Fruit fly (Drosophila melanogaster): ENCODE results near the gene escl.
A peak's percentile ranks its signal among the peaks of the same experiment; 100 is the strongest.

The escl gene

DNA sequence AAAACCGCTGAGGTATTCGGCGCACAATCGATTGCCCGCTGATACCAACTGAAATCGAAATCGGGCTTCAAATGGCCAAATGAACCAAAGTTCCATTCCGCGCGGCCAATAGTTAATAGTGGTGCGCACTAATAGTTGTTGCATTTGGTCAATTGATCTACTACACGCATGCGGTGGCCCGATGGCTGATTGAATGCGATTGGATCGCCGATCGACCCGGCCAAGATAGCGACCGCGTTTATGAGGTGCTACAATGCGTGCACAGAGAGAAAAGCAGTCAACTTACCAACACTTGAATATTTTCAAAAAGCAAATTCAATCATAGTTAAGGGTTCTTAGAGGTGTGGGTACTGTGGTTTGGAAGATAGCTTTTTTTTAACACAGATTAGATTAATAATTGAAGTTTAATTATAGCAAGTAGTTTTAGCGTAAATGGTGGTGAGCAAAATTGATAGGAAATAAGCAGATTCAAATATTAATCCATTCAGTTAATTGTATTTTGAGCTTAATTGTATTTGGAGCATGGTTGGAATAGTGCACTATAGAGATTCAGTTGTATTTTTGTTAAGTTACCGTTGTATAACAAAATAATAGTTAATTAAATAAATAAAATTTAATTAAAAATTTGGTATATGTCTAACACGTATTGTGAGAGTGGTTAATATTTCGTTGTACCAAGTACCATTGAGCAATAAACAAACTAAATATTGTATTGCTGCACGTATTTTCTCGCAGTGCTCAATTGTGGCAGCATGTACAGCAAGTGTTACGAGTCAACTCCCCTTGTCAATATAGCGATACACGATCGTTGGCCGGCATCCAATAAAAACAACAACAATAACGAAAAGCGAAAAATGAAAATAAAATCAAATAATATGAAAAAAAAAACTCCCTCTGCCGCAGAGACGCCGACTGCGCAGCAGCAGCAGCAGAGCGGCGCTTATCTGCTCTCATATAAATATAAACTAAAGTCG, 36.0 kb downstream of the escl start (continued):
- TF ChIP-seq hkb (optimal IDR thresholded peaks at IDR 0.05) (no peak), hkb (GFP tag; IDR thresholded peaks at IDR 0.05) (0 out of 2 replicates have a peak, but pooled peaks have one; percentile 21), CG9797 (GFP tag; optimal IDR thresholded peaks at IDR 0.05) (no peak), lola (GFP tag; optimal IDR thresholded peaks at IDR 0.05) (peak in 1 of 3 experiments; percentile 75), CG16863 (GFP tag; optimal IDR thresholded peaks at IDR 0.05) (peak; percentile 15), CG16779 (GFP tag; IDR thresholded peaks at IDR 0.05) (no peak), kay (GFP tag; optimal IDR thresholded peaks at IDR 0.05) (no peak), CG1603 (tag; optimal IDR thresholded peaks at IDR 0.05) (peak; percentile 74), CG11247 (GFP tag; IDR thresholded peaks at IDR 0.05) (peak; percentile 31; the same call in 1 of the 2 replicates), hbn (GFP tag; IDR thresholded peaks at IDR 0.05; ENCODE audit: partially characterized antibody) (no peak), Dfd (GFP tag; optimal IDR thresholded peaks at IDR 0.05) (no peak), dimm (GFP tag; IDR thresholded peaks at IDR 0.05) (peak; percentile 13; the same call in 1 of the 2 replicates), ATbp (GFP tag; optimal IDR thresholded peaks at IDR 0.05) (peak; percentile 41), CG4424 (GFP tag; optimal IDR thresholded peaks at IDR 0.05) (peak; percentile 61), Hr51 (GFP tag; optimal IDR thresholded peaks at IDR 0.05) (peak in 1 of 2 experiments; percentile 75), pfk (GFP tag; optimal IDR thresholded peaks at IDR 0.05) (no peak), Ets65A (GFP tag) (peak; percentile 95), nerfin-1 (tag; optimal IDR thresholded peaks at IDR 0.05) (peak; percentile 3), az2 (GFP tag; optimal IDR thresholded peaks at IDR 0.05) (peak; percentile 32), trem (tag; optimal IDR thresholded peaks at IDR 0.05) (peak; percentile 5), CG1647 (GFP tag; optimal IDR thresholded peaks at IDR 0.05) (no peak), CG4730 (GFP tag; IDR thresholded peaks at IDR 0.05) (peak; percentile 51), CG3065 (GFP tag; optimal IDR thresholded peaks at IDR 0.05) (no peak), CG10321 (GFP tag; IDR thresholded peaks at IDR 0.05) (no peak), wek (GFP tag; optimal IDR thresholded peaks at IDR 0.05) (peak; percentile 18), grn (GFP tag; optimal IDR thresholded peaks at IDR 0.05) (peak; percentile 95), Optix (GFP tag; IDR thresholded peaks at IDR 0.05) (peak; percentile 32; the same call in 1 of the 3 replicates), Gug (GFP tag; IDR thresholded peaks at IDR 0.05) (peak; percentile 35), zfh2 (GFP tag; optimal IDR thresholded peaks at IDR 0.05) (no peak), HmgD (GFP tag; optimal IDR thresholded peaks at IDR 0.05) (no peak), Pdp1 (GFP tag; optimal IDR thresholded peaks at IDR 0.05) (peak in 1 of 2 experiments; percentile 37), Atf6 (GFP tag; IDR thresholded peaks at IDR 0.05) (0 out of 2 replicates have a peak, but pooled peaks have one; percentile 7), gt (GFP tag; IDR thresholded peaks at IDR 0.05) (no peak), CG16815 (GFP tag; optimal IDR thresholded peaks at IDR 0.05) (no peak), ERR (GFP tag; optimal IDR thresholded peaks at IDR 0.05) (no peak), Bteb2 (GFP tag; optimal IDR thresholded peaks at IDR 0.05) (peak; percentile 10), Sox102F (GFP tag; optimal IDR thresholded peaks at IDR 0.05) (peak; percentile 64), gsb (GFP tag; IDR thresholded peaks at IDR 0.05) (no peak), CG17829 (tag; optimal IDR thresholded peaks at IDR 0.05) (peak; percentile 63), CG10366 (GFP tag; IDR thresholded peaks at IDR 0.05) (peak; percentile 25; the same call in 1 of the 2 replicates), cwo (GFP tag; optimal IDR thresholded peaks at IDR 0.05) (peak; percentile 1), CG3995 (GFP tag; optimal IDR thresholded peaks at IDR 0.05) (no peak), h (optimal IDR thresholded peaks at IDR 0.05) (no peak), CG4854 (GFP tag; optimal IDR thresholded peaks at IDR 0.05) (no peak), CG10462 (GFP tag; optimal IDR thresholded peaks at IDR 0.05) (peak; percentile 6), Blimp-1 (GFP tag; optimal IDR thresholded peaks at IDR 0.05) (peak; percentile 63), CG7372 (GFP tag; IDR thresholded peaks at IDR 0.05) (no peak), Tbp (GFP tag; optimal IDR thresholded peaks at IDR 0.05) (no peak), dm (GFP tag; optimal IDR thresholded peaks at IDR 0.05) (peak; percentile 35)

Measured in whole organism, embryonic.